1 fruit fly cellular context compared by ENCODE assay signal in the genomic region with DNA sequence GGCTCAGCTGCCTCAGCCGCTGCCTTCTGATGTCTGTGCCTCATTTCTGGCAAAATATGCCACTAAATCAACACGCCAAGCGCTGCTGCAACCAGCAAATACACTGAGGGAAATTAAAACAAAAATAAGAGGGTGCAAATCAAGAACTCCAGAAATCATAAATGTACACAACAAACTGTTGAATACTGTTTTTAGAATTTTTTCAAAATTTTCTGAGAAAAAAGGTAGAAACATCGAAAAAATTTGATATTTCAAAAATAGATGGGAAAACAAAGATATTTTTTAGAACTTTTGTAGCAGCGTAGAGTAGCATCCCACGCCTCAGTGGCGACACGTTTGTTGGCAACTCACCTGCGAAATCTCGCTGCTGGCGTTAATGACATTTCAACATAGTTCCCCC.
TF ChIP-seq lines count a peak whose summit lies in the region.

No protein-coding gene starts in this region.

TF ChIP-seq in whole organism, embryonic, 481 proteins besides CTCF, POLR2A, EP300 and RAD21 (continued from another document):
- TF ChIP-seq emc (GFP tag; optimal IDR thresholded peaks at IDR 0.05; lab: Kevin White, UChicago), result no peak
- no peak for TF ChIP-seq CG11560 (tag; IDR thresholded peaks at IDR 0.05; lab: Robert Waterston, UW)
- peak; percentile 16 for TF ChIP-seq CG17385 (GFP tag; optimal IDR thresholded peaks at IDR 0.05; lab: Kevin White, UChicago)
- TF ChIP-seq CG12104 (GFP tag; optimal IDR thresholded peaks at IDR 0.05; lab: Kevin White, UChicago), result no peak
- no peak for TF ChIP-seq mam (GFP tag; optimal IDR thresholded peaks at IDR 0.05; lab: Kevin White, UChicago)
- TF ChIP-seq CG6272 (GFP tag; IDR thresholded peaks at IDR 0.05; lab: Robert Waterston, UW), result no peak
- no peak for TF ChIP-seq CG15073 (GFP tag; optimal IDR thresholded peaks at IDR 0.05; lab: Kevin White, UChicago)
- no peak for TF ChIP-seq pfk (GFP tag; optimal IDR thresholded peaks at IDR 0.05; lab: Kevin White, UChicago)
- TF ChIP-seq ab (GFP tag; optimal IDR thresholded peaks at IDR 0.05; lab: Kevin White, UChicago), result no peak
- no peak for TF ChIP-seq CG3407 (GFP tag; optimal IDR thresholded peaks at IDR 0.05; lab: Kevin White, UChicago)
- no peak for TF ChIP-seq Scr (GFP tag; IDR thresholded peaks at IDR 0.05; lab: Robert Waterston, UW; ENCODE audit: partially characterized antibody)
- no peak for TF ChIP-seq Dad (GFP tag; optimal IDR thresholded peaks at IDR 0.05; lab: Kevin White, UChicago)
- TF ChIP-seq ind (GFP tag; optimal IDR thresholded peaks at IDR 0.05; lab: Kevin White, UChicago), result no peak
- TF ChIP-seq CG13424 (tag; optimal IDR thresholded peaks at IDR 0.05; lab: Kevin White, UChicago), result peak; percentile 29
- no peak for TF ChIP-seq knrl (GFP tag; IDR thresholded peaks at IDR 0.05; lab: Robert Waterston, UW; ENCODE audit: partially characterized antibody)
- no peak for TF ChIP-seq CG11093 (GFP tag; IDR thresholded peaks at IDR 0.05; lab: Robert Waterston, UW)
- TF ChIP-seq stwl (tag; optimal IDR thresholded peaks at IDR 0.05; lab: Kevin White, UChicago), result no peak
- TF ChIP-seq CG9437 (GFP tag; optimal IDR thresholded peaks at IDR 0.05; lab: Kevin White, UChicago), result no peak
- TF ChIP-seq exex (tag; optimal IDR thresholded peaks at IDR 0.05; lab: Kevin White, UChicago), result no peak
- TF ChIP-seq CG3281 (GFP tag; optimal IDR thresholded peaks at IDR 0.05; lab: Kevin White, UChicago), result no peak
- TF ChIP-seq shn (GFP tag; optimal IDR thresholded peaks at IDR 0.05; lab: Kevin White, UChicago), result no peak
- peak; percentile 48 for TF ChIP-seq CG2678 (tag; optimal IDR thresholded peaks at IDR 0.05; lab: Kevin White, UChicago)
- TF ChIP-seq Lim3 (GFP tag; IDR thresholded peaks at IDR 0.05; lab: Robert Waterston, UW), result no peak
- TF ChIP-seq klu (GFP tag; IDR thresholded peaks at IDR 0.05; lab: Robert Waterston, UW), result no peak
- no peak for TF ChIP-seq Bteb2 (GFP tag; optimal IDR thresholded peaks at IDR 0.05; lab: Kevin White, UChicago)
- no peak for TF ChIP-seq ash1 (GFP tag; optimal IDR thresholded peaks at IDR 0.05; lab: Kevin White, UChicago)
- TF ChIP-seq chinmo (GFP tag; IDR thresholded peaks at IDR 0.05; lab: Robert Waterston, UW; ENCODE audit: partially characterized antibody), result no peak
- no peak for TF ChIP-seq B-H1 (GFP tag; IDR thresholded peaks at IDR 0.05; lab: Robert Waterston, UW)
- peak; percentile 80; the same call in 1 of the 3 replicates for TF ChIP-seq sr (GFP tag; IDR thresholded peaks at IDR 0.05; lab: Robert Waterston, UW)
- no peak for TF ChIP-seq corto (GFP tag; optimal IDR thresholded peaks at IDR 0.05; lab: Kevin White, UChicago)
- no peak for TF ChIP-seq Jarid2 (GFP tag; optimal IDR thresholded peaks at IDR 0.05; lab: Kevin White, UChicago)
- TF ChIP-seq slou (GFP tag; optimal IDR thresholded peaks at IDR 0.05; lab: Kevin White, UChicago), result no peak
- no peak for TF ChIP-seq bowl (GFP tag; IDR thresholded peaks at IDR 0.05; lab: Robert Waterston, UW)
- no peak for TF ChIP-seq onecut (GFP tag; IDR thresholded peaks at IDR 0.05; lab: Robert Waterston, UW)
- TF ChIP-seq D (optimal IDR thresholded peaks at IDR 0.05; lab: Kevin White, UChicago), result no peak
- no peak for TF ChIP-seq D (GFP tag; optimal IDR thresholded peaks at IDR 0.05; lab: Kevin White, UChicago)
- peak; percentile 31 for TF ChIP-seq CG30403 (GFP tag; optimal IDR thresholded peaks at IDR 0.05; lab: Kevin White, UChicago)
- TF ChIP-seq Tbp (GFP tag; optimal IDR thresholded peaks at IDR 0.05; lab: Kevin White, UChicago), result no peak
- no peak for TF ChIP-seq Asciz (GFP tag; optimal IDR thresholded peaks at IDR 0.05; lab: Kevin White, UChicago)
- no peak for TF ChIP-seq CG6654 (GFP tag; optimal IDR thresholded peaks at IDR 0.05; lab: Kevin White, UChicago)
- TF ChIP-seq Hsf (GFP tag; optimal IDR thresholded peaks at IDR 0.05; lab: Kevin White, UChicago), result no peak
- TF ChIP-seq Lhr (GFP tag; optimal IDR thresholded peaks at IDR 0.05; lab: Kevin White, UChicago), result no peak
- TF ChIP-seq crol (GFP tag; IDR thresholded peaks at IDR 0.05; lab: Robert Waterston, UW), result no peak
- no peak for TF ChIP-seq CG15514 (GFP tag; optimal IDR thresholded peaks at IDR 0.05; lab: Kevin White, UChicago)
- no peak for TF ChIP-seq Mad (GFP tag; optimal IDR thresholded peaks at IDR 0.05; lab: Kevin White, UChicago)
- TF ChIP-seq CG10209 (GFP tag; optimal IDR thresholded peaks at IDR 0.05; lab: Kevin White, UChicago), result no peak
- no peak for TF ChIP-seq Neu2 (GFP tag; optimal IDR thresholded peaks at IDR 0.05; lab: Kevin White, UChicago; ENCODE audit: borderline replicate concordance)
- TF ChIP-seq Fer2 (tag; optimal IDR thresholded peaks at IDR 0.05; lab: Kevin White, UChicago), result no peak
- TF ChIP-seq Oaz (GFP tag; IDR thresholded peaks at IDR 0.05; lab: Robert Waterston, UW), result no peak
- no peak for TF ChIP-seq CG18619 (GFP tag; optimal IDR thresholded peaks at IDR 0.05; lab: Kevin White, UChicago)
- no peak for TF ChIP-seq Dip2 (GFP tag; IDR thresholded peaks at IDR 0.05; lab: Robert Waterston, UW)
- no peak for TF ChIP-seq CG18011 (GFP tag; optimal IDR thresholded peaks at IDR 0.05; lab: Kevin White, UChicago)
- no peak for TF ChIP-seq wdn (GFP tag; IDR thresholded peaks at IDR 0.05; lab: Robert Waterston, UW)
- TF ChIP-seq abd-A (tag; optimal IDR thresholded peaks at IDR 0.05; lab: Kevin White, UChicago), result no peak
- no peak for TF ChIP-seq ato (GFP tag; IDR thresholded peaks at IDR 0.05; lab: Robert Waterston, UW; ENCODE audit: partially characterized antibody)
- TF ChIP-seq CG10267 (tag; optimal IDR thresholded peaks at IDR 0.05; lab: Kevin White, UChicago), result no peak
- peak; percentile 51 for TF ChIP-seq Ada2b (GFP tag; IDR thresholded peaks at IDR 0.05; lab: Robert Waterston, UW)
- no peak for TF ChIP-seq CG12155 (GFP tag; optimal IDR thresholded peaks at IDR 0.05; lab: Kevin White, UChicago)
- no peak for TF ChIP-seq CG5180 (GFP tag; optimal IDR thresholded peaks at IDR 0.05; lab: Kevin White, UChicago)
- no peak for TF ChIP-seq amos (GFP tag; IDR thresholded peaks at IDR 0.05; lab: Robert Waterston, UW; ENCODE audit: partially characterized antibody)
- TF ChIP-seq CG18476 (GFP tag; optimal IDR thresholded peaks at IDR 0.05; lab: Kevin White, UChicago), result no peak
- no peak for TF ChIP-seq bigmax (GFP tag; optimal IDR thresholded peaks at IDR 0.05; lab: Kevin White, UChicago)
- peak; percentile 25 for TF ChIP-seq grau (tag; optimal IDR thresholded peaks at IDR 0.05; lab: Kevin White, UChicago)
- no peak for TF ChIP-seq Hr78 (GFP tag; optimal IDR thresholded peaks at IDR 0.05; lab: Kevin White, UChicago)
- no peak for TF ChIP-seq esg (GFP tag; conservative IDR thresholded peaks at IDR 0.05; lab: Robert Waterston, UW)
- TF ChIP-seq CG13894 (tag; optimal IDR thresholded peaks at IDR 0.05; lab: Kevin White, UChicago), result no peak
- TF ChIP-seq Xrp1 (GFP tag; IDR thresholded peaks at IDR 0.05; lab: Robert Waterston, UW), result peak; percentile 37; the same call in 1 of the 2 replicates
- no peak for TF ChIP-seq CG4424 (GFP tag; optimal IDR thresholded peaks at IDR 0.05; lab: Kevin White, UChicago)
- no peak for TF ChIP-seq CG9609 (GFP tag; optimal IDR thresholded peaks at IDR 0.05; lab: Kevin White, UChicago)
- TF ChIP-seq schlank (tag; optimal IDR thresholded peaks at IDR 0.05; lab: Kevin White, UChicago), result no peak
- no peak for TF ChIP-seq yki (optimal IDR thresholded peaks at IDR 0.05; lab: Kevin White, UChicago)
- peak; percentile 4 for TF ChIP-seq eyg (GFP tag; optimal IDR thresholded peaks at IDR 0.05; lab: Kevin White, UChicago)
- no peak for TF ChIP-seq CG2129 (GFP tag; IDR thresholded peaks at IDR 0.05; lab: Robert Waterston, UW; ENCODE audit: partially characterized antibody)
- TF ChIP-seq Abd-B (GFP tag; optimal IDR thresholded peaks at IDR 0.05; lab: Kevin White, UChicago), result no peak
- no peak for TF ChIP-seq PHDP (tag; optimal IDR thresholded peaks at IDR 0.05; lab: Kevin White, UChicago)
- no peak for TF ChIP-seq CG10431 (GFP tag; optimal IDR thresholded peaks at IDR 0.05; lab: Kevin White, UChicago)
- TF ChIP-seq Rfx (GFP tag; IDR thresholded peaks at IDR 0.05; lab: Robert Waterston, UW), result no peak
- TF ChIP-seq az2 (GFP tag; optimal IDR thresholded peaks at IDR 0.05; lab: Kevin White, UChicago), result no peak
- TF ChIP-seq bab2 (GFP tag; optimal IDR thresholded peaks at IDR 0.05; lab: Kevin White, UChicago), result peak; percentile 6
- no peak for TF ChIP-seq CG4282 (GFP tag; optimal IDR thresholded peaks at IDR 0.05; lab: Kevin White, UChicago)
- TF ChIP-seq jigr1 (GFP tag; IDR thresholded peaks at IDR 0.05; lab: Robert Waterston, UW), result no peak
- TF ChIP-seq nmo (GFP tag; optimal IDR thresholded peaks at IDR 0.05; lab: Kevin White, UChicago), result peak; percentile 10
- no peak for TF ChIP-seq Poxn (GFP tag; IDR thresholded peaks at IDR 0.05; lab: Robert Waterston, UW)
- TF ChIP-seq CG6813 (GFP tag; optimal IDR thresholded peaks at IDR 0.05; lab: Kevin White, UChicago), result no peak
TF ChIP-seq in whole organism, embryonic: peak in this region for 50.
